Worm (Caenorhabditis elegans) whole organism, L1 larva: ENCODE data around the gene inf-1.

ENCODE experiments used
- C04F5.9 ChIP-seq: sonication (generic microtip); optimal IDR thresholded peaks from 2 replicates; lab custom pipeline; 2016; ENCODE audit warnings: missing genetic modification characterization, missing compliant biosample characterization
- C16A3.4 ChIP-seq: fragments of 150-350 bp; optimal IDR thresholded peaks from 2 replicates; lab custom pipeline; 2014; ENCODE audit warnings: missing biosample characterization, missing genetic modification characterization
- C34B4.2 ChIP-seq: sonication (generic microtip); optimal IDR thresholded peaks from 2 replicates; lab custom pipeline; 2017; ENCODE audit warnings: mild to moderate bottlenecking, missing genetic modification characterization, missing compliant biosample characterization
- F16B12.6 ChIP-seq: fragments of 150-350 bp; optimal IDR thresholded peaks from 2 replicates; lab custom pipeline; 2014; ENCODE audit warnings: missing biosample characterization, missing genetic modification characterization
- Y116A8C.19 ChIP-seq: sonication (generic microtip); optimal IDR thresholded peaks from 2 replicates; lab custom pipeline; 2016; ENCODE audit warnings: missing compliant biosample characterization, missing genetic modification characterization, borderline replicate concordance
- aha-1 ChIP-seq: fragments of 150-350 bp; optimal IDR thresholded peaks from 2 replicates; lab custom pipeline; 2014; ENCODE audit warnings: missing biosample characterization, missing genetic modification characterization
- alr-1 ChIP-seq: fragments of 200-800 bp; sonication (Bioruptor generic); optimal IDR thresholded peaks from 2 replicates; lab custom pipeline; 2018; ENCODE audit warnings: borderline replicate concordance, mild to moderate bottlenecking, missing genetic modification characterization, missing compliant biosample characterization
- blmp-1 ChIP-seq: fragments of 150-350 bp; optimal IDR thresholded peaks from 2 replicates; lab custom pipeline; 2014; ENCODE audit warnings: missing biosample characterization, missing genetic modification characterization
- ceh-8 ChIP-seq: fragments of 200-800 bp; sonication (Bioruptor generic); optimal IDR thresholded peaks from 2 replicates; lab custom pipeline; 2018; ENCODE audit warnings: mild to moderate bottlenecking, missing genetic modification characterization, moderate library complexity, missing compliant biosample characterization
- ceh-82 ChIP-seq, 3 experiments: fragments of 150-350 bp in 1 of 3; sonication (generic microtip) in 2 of 3; optimal IDR thresholded peaks; 2 replicates each; lab custom pipeline; 2014 to 2017; ENCODE audit warnings: missing biosample characterization in 3 of 3, missing genetic modification characterization in 3 of 3
- ceh-88 ChIP-seq: fragments of 200-800 bp; sonication (Bioruptor generic); IDR thresholded peaks from 2 replicates; pipeline ENCODE4 v1.3.6; 2022; ENCODE audit warnings: missing genetic modification characterization, missing compliant biosample characterization
- ces-1 ChIP-seq: fragments of 150-350 bp; optimal IDR thresholded peaks from 2 replicates; lab custom pipeline; 2014; ENCODE audit warnings: missing biosample characterization, missing genetic modification reagents, missing genetic modification characterization
- dpl-1 ChIP-seq, 3 experiments: fragments of 150-350 bp in 2 of 3; sonication (generic microtip) in 1 of 3; optimal IDR thresholded peaks; 2 replicates each; lab custom pipeline; 2014 to 2017; ENCODE audit warnings: missing biosample characterization in 3 of 3, missing genetic modification characterization in 3 of 3, missing genetic modification reagents in 3 of 3
- dsc-1 ChIP-seq: sonication (generic microtip); optimal IDR thresholded peaks from 2 replicates; lab custom pipeline; 2016; ENCODE audit warnings: mild to moderate bottlenecking, missing genetic modification characterization, missing compliant biosample characterization
- efl-1 ChIP-seq, 4 experiments: fragments of 150-350 bp; optimal IDR thresholded peaks in 3 of 4; peaks in 1 of 4; 1 replicate in 1 of 4; 2 replicates in 3 of 4; lab custom pipeline; 2014; ENCODE audit warnings: missing biosample characterization in 2 of 4, missing genetic modification characterization in 2 of 4, missing genetic modification reagents in 2 of 4
- efl-3 ChIP-seq: fragments of 200-800 bp; sonication (Bioruptor generic); optimal IDR thresholded peaks from 2 replicates; lab custom pipeline; 2018; ENCODE audit warnings: mild to moderate bottlenecking, missing genetic modification characterization, missing compliant biosample characterization
- egl-13 ChIP-seq: sonication (generic microtip); optimal IDR thresholded peaks from 2 replicates; lab custom pipeline; 2016; ENCODE audit warnings: missing genotype, missing genetic modification reagents, missing genetic modification characterization, missing compliant biosample characterization
- egl-27 ChIP-seq, 2 experiments: fragments of 150-350 bp in 1 of 2; sonication (generic microtip); optimal IDR thresholded peaks; 3 replicates each; lab custom pipeline; 2017 to 2018; ENCODE audit warnings: missing biosample characterization in 2 of 2, missing genetic modification characterization in 2 of 2, missing genetic modification reagents in 2 of 2
- elt-2 ChIP-seq: sonication (generic microtip); optimal IDR thresholded peaks from 2 replicates; lab custom pipeline; 2016; ENCODE audit warnings: missing genetic modification characterization, mild to moderate bottlenecking, inconsistent platforms, missing compliant biosample characterization, missing genetic modification reagents
- elt-3 ChIP-seq, 6 experiments: fragments of 150-350 bp in 1 of 6; sonication (generic microtip); optimal IDR thresholded peaks; 2 replicates each; lab custom pipeline; 2017 to 2018; ENCODE audit warnings: missing biosample characterization in 6 of 6, missing genetic modification characterization in 6 of 6, inconsistent platforms in 1 of 6
- fkh-10 ChIP-seq: sonication (generic microtip); optimal IDR thresholded peaks from 2 replicates; lab custom pipeline; 2017; ENCODE audit warnings: missing biosample characterization, missing genetic modification reagents, missing genetic modification characterization
- fkh-4 ChIP-seq: sonication (generic microtip); optimal IDR thresholded peaks from 2 replicates; lab custom pipeline; 2016; ENCODE audit warnings: missing compliant biosample characterization, missing genetic modification characterization, borderline replicate concordance
- fkh-8 ChIP-seq: sonication (generic microtip); optimal IDR thresholded peaks from 2 replicates; lab custom pipeline; 2016; ENCODE audit warnings: mild to moderate bottlenecking, missing genetic modification characterization, missing compliant biosample characterization
- grh-1 ChIP-seq: fragments of 200-800 bp; sonication (Bioruptor generic); IDR thresholded peaks from 2 replicates; pipeline ENCODE4 v1.3.6; 2022; ENCODE audit warnings: missing genetic modification reagents, missing genetic modification characterization, missing compliant biosample characterization
- lin-14 ChIP-seq: fragments of 200-800 bp; sonication (Bioruptor generic); optimal IDR thresholded peaks from 2 replicates; lab custom pipeline; 2018; ENCODE audit warnings: mild to moderate bottlenecking, missing genetic modification characterization, moderate library complexity, missing compliant biosample characterization
- lin-15B ChIP-seq: fragments of 150-350 bp; sonication (generic microtip); optimal IDR thresholded peaks from 3 replicates; lab custom pipeline; 2014; ENCODE audit warnings: missing biosample characterization, missing genetic modification characterization
- lin-35 ChIP-seq, 2 experiments: fragments of 150-350 bp; optimal IDR thresholded peaks; 2 replicates each; lab custom pipeline; 2014; ENCODE audit warnings: missing biosample characterization in 2 of 2, missing genetic modification characterization in 2 of 2, missing genetic modification reagents in 2 of 2
- lir-3 ChIP-seq: sonication (generic microtip); optimal IDR thresholded peaks from 2 replicates; lab custom pipeline; 2016; ENCODE audit warnings: mild to moderate bottlenecking, missing genetic modification characterization, moderate library complexity, missing compliant biosample characterization; ENCODE audit not compliant: poor library complexity
- lsy-2 ChIP-seq, 2 experiments: fragments of 150-350 bp; optimal IDR thresholded peaks; 2 replicates each; lab custom pipeline; 2014; ENCODE audit warnings: missing biosample characterization in 2 of 2, missing genetic modification characterization in 2 of 2
- mef-2 ChIP-seq: fragments of 150-350 bp; optimal IDR thresholded peaks from 2 replicates; lab custom pipeline; 2014; ENCODE audit warnings: missing biosample characterization, missing genetic modification characterization
- mep-1 ChIP-seq: fragments of 150-350 bp; optimal IDR thresholded peaks from 2 replicates; lab custom pipeline; 2014; ENCODE audit warnings: missing biosample characterization, missing genetic modification characterization
- nhr-19 ChIP-seq: fragments of 200-800 bp; sonication (Bioruptor generic); conservative IDR thresholded peaks from 2 replicates; pipeline ENCODE4 v1.3.6; 2022; ENCODE audit warnings: missing genetic modification characterization, missing compliant biosample characterization
- nhr-20 ChIP-seq: sonication (generic microtip); optimal IDR thresholded peaks from 2 replicates; lab custom pipeline; 2016; ENCODE audit warnings: mild to moderate bottlenecking, missing genetic modification characterization, missing compliant biosample characterization
- nhr-237 ChIP-seq: fragments of 150-350 bp; optimal IDR thresholded peaks from 2 replicates; lab custom pipeline; 2014; ENCODE audit warnings: missing biosample characterization, missing genetic modification characterization
- nhr-47 ChIP-seq: sonication (generic microtip); optimal IDR thresholded peaks from 2 replicates; lab custom pipeline; 2016; ENCODE audit warnings: mild to moderate bottlenecking, missing genetic modification characterization, moderate library complexity, missing compliant biosample characterization
- nhr-71 ChIP-seq: sonication (generic microtip); optimal IDR thresholded peaks from 2 replicates; lab custom pipeline; 2016; ENCODE audit warnings: mild to moderate bottlenecking, missing genetic modification characterization, moderate library complexity, missing compliant biosample characterization
- nhr-77 ChIP-seq: fragments of 150-350 bp; optimal IDR thresholded peaks from 2 replicates; lab custom pipeline; 2014; ENCODE audit warnings: missing biosample characterization, missing genetic modification characterization
- pag-3 ChIP-seq: sonication (generic microtip); optimal IDR thresholded peaks from 2 replicates; lab custom pipeline; 2017; ENCODE audit warnings: missing genetic modification characterization, mild to moderate bottlenecking, missing compliant biosample characterization, antibody characterized with exemption, borderline replicate concordance; ENCODE audit not compliant: insufficient read depth
- pax-3 ChIP-seq: fragments of 200-800 bp; sonication (Bioruptor generic); optimal IDR thresholded peaks from 2 replicates; lab custom pipeline; 2018; ENCODE audit warnings: mild to moderate bottlenecking, missing genetic modification characterization, moderate library complexity, missing compliant biosample characterization
- rnt-1 ChIP-seq: sonication (generic microtip); optimal IDR thresholded peaks from 2 replicates; lab custom pipeline; 2016; ENCODE audit warnings: mild to moderate bottlenecking, missing genetic modification characterization, moderate library complexity, missing compliant biosample characterization
- skn-1 ChIP-seq: fragments of 150-350 bp; optimal IDR thresholded peaks from 2 replicates; lab custom pipeline; 2014; ENCODE audit warnings: missing biosample characterization, missing genetic modification characterization
- snu-23 ChIP-seq: sonication (generic microtip); optimal IDR thresholded peaks from 2 replicates; lab custom pipeline; 2016; ENCODE audit warnings: missing genetic modification characterization, missing compliant biosample characterization
- sptf-1 ChIP-seq: fragments of 150-350 bp; optimal IDR thresholded peaks from 2 replicates; lab custom pipeline; 2014; ENCODE audit warnings: missing biosample characterization, missing genetic modification characterization
- sup-37 ChIP-seq: fragments of 200-800 bp; sonication (Bioruptor generic); optimal IDR thresholded peaks from 2 replicates; lab custom pipeline; 2018; ENCODE audit warnings: mild to moderate bottlenecking, missing genetic modification characterization, missing compliant biosample characterization
- swsn-7 ChIP-seq: sonication (generic microtip); optimal IDR thresholded peaks from 2 replicates; lab custom pipeline; 2016; ENCODE audit warnings: missing genetic modification characterization, missing compliant biosample characterization
- unc-130 ChIP-seq: fragments of 150-350 bp; optimal IDR thresholded peaks from 2 replicates; lab custom pipeline; 2017; ENCODE audit warnings: missing biosample characterization, missing genetic modification characterization, inconsistent platforms
- unc-98 ChIP-seq: fragments of 200-800 bp; sonication (Bioruptor generic); IDR thresholded peaks from 2 replicates; pipeline ENCODE4 v1.3.6; 2022; ENCODE audit warnings: missing genetic modification characterization, missing compliant biosample characterization
- ztf-11 ChIP-seq, 2 experiments: sonication (generic microtip); optimal IDR thresholded peaks; 2 replicates each; lab custom pipeline; 2016 to 2017; ENCODE audit warnings: missing genetic modification characterization in 2 of 2, missing biosample characterization in 1 of 2, missing compliant biosample characterization in 1 of 2

Gene inf-1

DNA sequence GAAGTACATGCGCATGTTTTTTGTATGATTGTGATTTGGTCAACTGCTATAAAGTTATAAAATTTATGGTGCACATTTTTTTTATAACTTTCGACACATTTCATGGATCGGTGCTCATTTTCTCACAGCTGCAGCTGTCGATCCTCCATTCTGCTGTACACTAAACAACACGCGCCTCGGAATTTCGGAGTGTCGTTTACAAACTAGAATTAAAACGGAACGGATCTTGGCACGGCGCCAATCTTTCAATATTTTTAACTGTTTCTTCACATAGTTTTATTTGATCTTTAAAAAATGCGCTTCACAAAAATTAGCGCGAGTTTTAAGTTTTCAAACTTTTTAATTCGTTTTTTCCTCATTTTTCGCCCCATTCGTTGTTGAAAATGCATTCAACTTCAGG lies 16.4 kb downstream of the inf-1 start, which contains the start of gene let-711:
Gene let-711 (plus strand): TSS at position 337 of the 400 bp plus-strand sequence.
- TF ChIP-seq elt-3 (tag; optimal IDR thresholded peaks at IDR 0.05; lab: Kevin White, UChicago) (no peak), nhr-47 (tag; lab: Kevin White, UChicago) (no peak), snu-23 (GFP tag; lab: Kevin White, UChicago) (peak; percentile 26), pag-3 (tag; lab: Kevin White, UChicago) (no peak), dsc-1 (tag; lab: Kevin White, UChicago) (peak; percentile 24), aha-1 (no peak), nhr-20 (tag; lab: Kevin White, UChicago) (peak; percentile 25), efl-3 (GFP tag; lab: Kevin White, UChicago) (no peak), C16A3.4 (tag; lab: Kevin White, UChicago) (no peak), pax-3 (tag; lab: Kevin White, UChicago) (no peak), elt-2 (no peak), nhr-19 (no peak), fkh-4 (tag; lab: Kevin White, UChicago) (no peak), nhr-77 (no peak), grh-1 (GFP tag; lab: Robert Waterston, UW) (no peak), lin-35 (GFP tag; optimal IDR thresholded peaks at IDR 0.05; lab: Kevin White, UChicago) (peak; percentile 37 to 52), nhr-237 (no peak), efl-1 (optimal IDR thresholded peaks at IDR 0.05; lab: Kevin White, UChicago) (peak; percentile 16 to 49), efl-1 (GFP tag; optimal IDR thresholded peaks at IDR 0.05 in 1 of 2; lab: Kevin White, UChicago) (peak; percentile 12 to 39), F16B12.6 (no peak), C34B4.2 (tag; lab: Kevin White, UChicago) (no peak), blmp-1 (tag; lab: Kevin White, UChicago) (peak; percentile 36), mef-2 (tag; lab: Kevin White, UChicago) (no peak), ces-1 (GFP tag; lab: Kevin White, UChicago) (no peak), ceh-82 (tag; optimal IDR thresholded peaks at IDR 0.05; lab: Kevin White, UChicago) (peak in 1 of 3 experiments; percentile 20), rnt-1 (tag; lab: Kevin White, UChicago) (peak; percentile 8), fkh-10 (GFP tag; lab: Kevin White, UChicago) (no peak), ceh-88 (GFP tag; lab: Robert Waterston, UW) (no peak), alr-1 (no peak), dpl-1 (GFP tag; optimal IDR thresholded peaks at IDR 0.05; lab: Kevin White, UChicago) (peak in 2 of 3 experiments; percentile 19 to 36), sptf-1 (tag; lab: Kevin White, UChicago) (no peak), unc-130 (no peak), egl-13 (no peak), lin-14 (GFP tag; lab: Kevin White, UChicago) (no peak), egl-27 (tag; optimal IDR thresholded peaks at IDR 0.05; lab: Kevin White, UChicago) (no peak), sup-37 (GFP tag; lab: Kevin White, UChicago) (no peak), Y116A8C.19 (tag; lab: Kevin White, UChicago) (no peak), swsn-7 (tag; lab: Kevin White, UChicago) (peak; percentile 17), ceh-8 (GFP tag; lab: Kevin White, UChicago) (no peak), C04F5.9 (tag; lab: Kevin White, UChicago) (no peak), fkh-8 (tag; lab: Kevin White, UChicago) (no peak), ztf-11 (tag; optimal IDR thresholded peaks at IDR 0.05; lab: Kevin White, UChicago) (no peak), lir-3 (tag; lab: Kevin White, UChicago) (no peak), lin-15B (no peak), lsy-2 (tag; optimal IDR thresholded peaks at IDR 0.05; lab: Kevin White, UChicago) (peak; percentile 22 to 47), skn-1 (tag; lab: Kevin White, UChicago) (no peak), nhr-71 (peak; percentile 41), mep-1 (peak; percentile 17), unc-98 (GFP tag; lab: Robert Waterston, UW) (no peak)
